Fruit fly (Drosophila melanogaster) whole organism, embryonic: Measurements from ENCODE around the gene IRSp53.
A peak's percentile ranks its signal among the peaks of the same experiment; 100 is the strongest.

Source experiments
- ATbp ChIP-seq: fragments of 200-800 bp; sonication (Bioruptor generic); optimal IDR thresholded peaks from 2 replicates; lab custom pipeline; 2017; ENCODE audit warnings: missing biosample characterization, mild to moderate bottlenecking, missing genetic modification characterization, missing genetic modification reagents
- Atf3 ChIP-seq: fragments of 200-800 bp; sonication (Bioruptor generic); optimal IDR thresholded peaks from 3 replicates; lab custom pipeline; 2016; ENCODE audit warnings: missing biosample characterization, missing genetic modification characterization
- CG10431 ChIP-seq: fragments of 200-800 bp; sonication (Bioruptor generic); optimal IDR thresholded peaks from 3 replicates; lab custom pipeline; 2018; ENCODE audit warnings: missing biosample characterization, mild to moderate bottlenecking, missing genetic modification characterization
- CG10462 ChIP-seq: fragments of 200-800 bp; sonication (Bioruptor generic); optimal IDR thresholded peaks from 2 replicates; lab custom pipeline; 2016; ENCODE audit warnings: missing biosample characterization, missing genetic modification characterization
- CG11085 ChIP-seq: fragments of 200-800 bp; sonication (Bioruptor generic); IDR thresholded peaks from 2 replicates; pipeline ENCODE4 v1.3.6; 2022; ENCODE audit warnings: missing biosample characterization, missing genetic modification characterization
- CG14965 ChIP-seq: fragments of 200-800 bp; sonication (Bioruptor generic); optimal IDR thresholded peaks from 2 replicates; lab custom pipeline; 2016; ENCODE audit warnings: missing biosample characterization, missing genetic modification characterization, borderline replicate concordance
- CG15073 ChIP-seq: fragments of 200-800 bp; sonication (Bioruptor generic); optimal IDR thresholded peaks from 2 replicates; lab custom pipeline; 2016; ENCODE audit warnings: missing biosample characterization, missing genetic modification characterization
- CG15514 ChIP-seq: fragments of 200-800 bp; sonication (Bioruptor generic); optimal IDR thresholded peaks from 3 replicates; lab custom pipeline; 2017; ENCODE audit warnings: missing biosample characterization, missing genetic modification characterization, mild to moderate bottlenecking, moderate library complexity, missing genetic modification reagents
- CG17802 ChIP-seq: fragments of 200-800 bp; sonication (Bioruptor generic); optimal IDR thresholded peaks from 2 replicates; lab custom pipeline; 2018; ENCODE audit warnings: missing biosample characterization, mild to moderate bottlenecking, missing genetic modification characterization, moderate library complexity
- CG18619 ChIP-seq: fragments of 200-800 bp; sonication (Bioruptor generic); optimal IDR thresholded peaks from 3 replicates; lab custom pipeline; 2017; ENCODE audit warnings: missing biosample characterization, mild to moderate bottlenecking, missing genetic modification characterization
- CG2712 ChIP-seq: fragments of 200-800 bp; optimal IDR thresholded peaks from 3 replicates; lab custom pipeline; 2019; ENCODE audit warnings: missing biosample characterization, mild to moderate bottlenecking, missing genetic modification characterization, moderate library complexity
- CG33557 ChIP-seq: fragments of 200-800 bp; sonication (Bioruptor generic); optimal IDR thresholded peaks from 2 replicates; lab custom pipeline; 2019; ENCODE audit warnings: missing biosample characterization, mild to moderate bottlenecking, missing genetic modification characterization, moderate library complexity
- CG43689 ChIP-seq: fragments of 200-800 bp; sonication (Bioruptor generic); IDR thresholded peaks from 2 replicates; pipeline ENCODE4 v1.3.6; 2022; ENCODE audit warnings: missing biosample characterization, missing genetic modification characterization
- CG4820 ChIP-seq: fragments of 200-800 bp; sonication (Bioruptor generic); optimal IDR thresholded peaks from 3 replicates; lab custom pipeline; 2016; ENCODE audit warnings: missing biosample characterization, missing genetic modification characterization
- CG5245 ChIP-seq: fragments of 200-800 bp; sonication (Bioruptor generic); optimal IDR thresholded peaks from 3 replicates; lab custom pipeline; 2016; ENCODE audit warnings: missing biosample characterization, missing genetic modification characterization
- CG6689 ChIP-seq: fragments of 200-800 bp; sonication (Bioruptor generic); IDR thresholded peaks from 2 replicates; pipeline ENCODE4 v1.3.6; 2022; ENCODE audit warnings: missing biosample characterization, missing genetic modification characterization
- CG6813 ChIP-seq: fragments of 200-800 bp; sonication (Bioruptor generic); optimal IDR thresholded peaks from 2 replicates; lab custom pipeline; 2017; ENCODE audit warnings: missing biosample characterization, missing genetic modification characterization, mild to moderate bottlenecking, moderate library complexity, missing genetic modification reagents
- CG7745 ChIP-seq: fragments of 200-800 bp; sonication (Bioruptor generic); optimal IDR thresholded peaks from 2 replicates; lab custom pipeline; 2018; ENCODE audit warnings: missing biosample characterization, mild to moderate bottlenecking, missing genetic modification characterization, moderate library complexity
- CG8281 ChIP-seq: fragments of 200-800 bp; sonication (Bioruptor generic); optimal IDR thresholded peaks from 2 replicates; lab custom pipeline; 2018; ENCODE audit warnings: missing biosample characterization, mild to moderate bottlenecking, missing genetic modification characterization, moderate library complexity
- CG8765 ChIP-seq: fragments of 200-800 bp; sonication (Bioruptor generic); IDR thresholded peaks from 2 replicates; pipeline ENCODE4 v1.3.6; 2022; ENCODE audit warnings: missing biosample characterization, missing genetic modification characterization
- CG9727 ChIP-seq: fragments of 200-800 bp; sonication (Bioruptor generic); optimal IDR thresholded peaks from 3 replicates; lab custom pipeline; 2017; ENCODE audit warnings: missing biosample characterization, mild to moderate bottlenecking, missing genetic modification characterization
- CkIIα-i1 ChIP-seq: fragments of 200-800 bp; sonication (Bioruptor generic); IDR thresholded peaks from 2 replicates; pipeline ENCODE4 v1.3.6; 2022; ENCODE audit warnings: missing biosample characterization, missing genetic modification characterization
- CrebB ChIP-seq: fragments of 200-800 bp; sonication (Bioruptor generic); optimal IDR thresholded peaks from 3 replicates; lab custom pipeline; 2018; ENCODE audit warnings: missing biosample characterization, mild to moderate bottlenecking, missing genetic modification characterization
- Dek ChIP-seq: fragments of 200-800 bp; sonication (Bioruptor generic); optimal IDR thresholded peaks from 3 replicates; lab custom pipeline; 2019; ENCODE audit warnings: missing biosample characterization, mild to moderate bottlenecking, missing genetic modification characterization, moderate library complexity
- Gsc ChIP-seq: fragments of 200-800 bp; sonication (Bioruptor generic); IDR thresholded peaks from 2 replicates; pipeline ENCODE4 v1.3.6; 2022; ENCODE audit warnings: missing biosample characterization, missing genetic modification characterization
- HHEX ChIP-seq: fragments of 200-800 bp; sonication (Bioruptor generic); optimal IDR thresholded peaks from 3 replicates; lab custom pipeline; 2017; ENCODE audit warnings: missing biosample characterization, mild to moderate bottlenecking, missing genetic modification characterization, missing genetic modification reagents
- Med ChIP-seq: fragments of 200-800 bp; sonication (Bioruptor generic); peaks from one replicate; lab custom pipeline; 2016; ENCODE audit warnings: missing biosample characterization, missing genetic modification characterization, mild to moderate bottlenecking, inconsistent platforms, moderate library complexity
- Mes4 ChIP-seq: fragments of 200-800 bp; sonication (Bioruptor generic); optimal IDR thresholded peaks from 2 replicates; lab custom pipeline; 2016; ENCODE audit warnings: missing biosample characterization, missing genetic modification characterization
- Pdp1 ChIP-seq, 2 experiments: fragments of 200-800 bp; sonication (Bioruptor generic); optimal IDR thresholded peaks; 3 replicates each; lab custom pipeline; 2016; ENCODE audit warnings: missing biosample characterization in 2 of 2, missing genetic modification characterization in 2 of 2, mild to moderate bottlenecking in 1 of 2, moderate library complexity in 1 of 2
- Rfx ChIP-seq: fragments of 200-800 bp; sonication (Bioruptor generic); IDR thresholded peaks from 2 replicates; pipeline ENCODE4 v1.3.6; 2022; ENCODE audit warnings: missing biosample characterization, missing genetic modification characterization
- Taf1 ChIP-seq: fragments of 200-800 bp; sonication (Bioruptor generic); IDR thresholded peaks from 2 replicates; pipeline ENCODE4 v1.3.6; 2022; ENCODE audit warnings: missing biosample characterization, missing genetic modification characterization
- ara ChIP-seq: fragments of 200-800 bp; sonication (Bioruptor generic); IDR thresholded peaks from 2 replicates; pipeline ENCODE4 v1.3.6; 2022; ENCODE audit warnings: missing biosample characterization, missing genetic modification characterization
- br ChIP-seq: fragments of >200 bp; optimal IDR thresholded peaks from 2 replicates; lab custom pipeline; 2017
- cas ChIP-seq: fragments of 200-800 bp; sonication (Bioruptor generic); IDR thresholded peaks from 2 replicates; pipeline ENCODE4 v1.3.6; 2022; ENCODE audit warnings: missing biosample characterization, missing genetic modification characterization
- dati ChIP-seq: fragments of 200-800 bp; sonication (Bioruptor generic); IDR thresholded peaks from 2 replicates; pipeline ENCODE4 v1.3.6; 2022; ENCODE audit warnings: missing biosample characterization, missing genetic modification characterization
- ewg ChIP-seq: fragments of 200-800 bp; sonication (Bioruptor generic); optimal IDR thresholded peaks from 3 replicates; lab custom pipeline; 2017; ENCODE audit warnings: mild to moderate bottlenecking, missing biosample characterization, missing genetic modification reagents, missing genetic modification characterization
- exex ChIP-seq: fragments of 200-800 bp; sonication (Bioruptor generic); optimal IDR thresholded peaks from 4 replicates; lab custom pipeline; 2018; ENCODE audit warnings: missing biosample characterization, mild to moderate bottlenecking, missing genetic modification characterization, moderate library complexity
- fu2 ChIP-seq: fragments of 200-800 bp; sonication (Bioruptor generic); optimal IDR thresholded peaks from 2 replicates; lab custom pipeline; 2016; ENCODE audit warnings: missing biosample characterization, missing genetic modification characterization
- hb ChIP-seq: fragments of 200-800 bp; sonication (Bioruptor generic); IDR thresholded peaks from 3 replicates; pipeline ENCODE4 v1.3.6; 2022; ENCODE audit warnings: missing biosample characterization, missing genetic modification characterization; ENCODE audit not compliant: partially characterized antibody
- kah ChIP-seq: fragments of 200-800 bp; sonication (Bioruptor generic); optimal IDR thresholded peaks from 2 replicates; lab custom pipeline; 2018; ENCODE audit warnings: missing biosample characterization, mild to moderate bottlenecking, missing genetic modification characterization
- ken ChIP-seq: fragments of 200-800 bp; sonication (Bioruptor generic); IDR thresholded peaks from 3 replicates; pipeline ENCODE4 v1.3.6; 2022; ENCODE audit warnings: missing biosample characterization, missing genetic modification characterization
- nom ChIP-seq: fragments of 200-800 bp; sonication (Bioruptor generic); optimal IDR thresholded peaks from 2 replicates; lab custom pipeline; 2017; ENCODE audit warnings: missing biosample characterization, missing genetic modification characterization, mild to moderate bottlenecking, moderate library complexity, missing genetic modification reagents
- onecut ChIP-seq: fragments of 200-800 bp; sonication (Bioruptor generic); IDR thresholded peaks from 2 replicates; pipeline ENCODE4 v1.3.6; 2022; ENCODE audit warnings: missing biosample characterization, missing genetic modification characterization
- pzg ChIP-seq: fragments of 200-800 bp; sonication (Bioruptor generic); optimal IDR thresholded peaks from 3 replicates; lab custom pipeline; 2018; ENCODE audit warnings: missing biosample characterization, mild to moderate bottlenecking, missing genetic modification characterization, moderate library complexity
- ro ChIP-seq: fragments of 200-800 bp; sonication (Bioruptor generic); IDR thresholded peaks from 2 replicates; pipeline ENCODE4 v1.3.6; 2022; ENCODE audit warnings: missing biosample characterization, missing genetic modification characterization
- sisA ChIP-seq: fragments of 200-800 bp; sonication (Bioruptor generic); IDR thresholded peaks from 2 replicates; pipeline ENCODE4 v1.3.6; 2022; ENCODE audit warnings: missing biosample characterization, missing genetic modification characterization
- sna ChIP-seq: fragments of 200-800 bp; sonication (Bioruptor generic); IDR thresholded peaks from 2 replicates; pipeline ENCODE4 v1.3.6; 2022; ENCODE audit warnings: missing biosample characterization, missing genetic modification characterization; ENCODE audit not compliant: partially characterized antibody
- ttk ChIP-seq: fragments of 200-800 bp; sonication (Bioruptor generic); IDR thresholded peaks from 2 replicates; pipeline ENCODE4 v2.1.2; 2022; ENCODE audit warnings: missing biosample characterization, missing genetic modification characterization
- vvl ChIP-seq: fragments of 200-800 bp; sonication (Bioruptor generic); IDR thresholded peaks from 2 replicates; pipeline ENCODE4 v1.3.6; 2022; ENCODE audit warnings: missing biosample characterization, missing genetic modification characterization
- yki ChIP-seq: fragments of >200 bp; optimal IDR thresholded peaks from 3 replicates; lab custom pipeline; 2018

The IRSp53 gene

dm6 chr3L:11089805-11090440, 45.9 kb upstream of the IRSp53 start (continued):
- TF ChIP-seq onecut (peak; percentile 79), ro (peak; percentile 71; the same call in 1 of the 2 replicates), CG10431 (peak; percentile 68), Taf1 (GFP tag; lab: Robert Waterston, UW) (0 out of 2 replicates have a peak, but pooled peaks have one; percentile 15), vvl (GFP tag; lab: Robert Waterston, UW) (peak; percentile 79), pzg (GFP tag; lab: Kevin White, UChicago) (no peak), sisA (peak; percentile 74), CG6813 (GFP tag; lab: Kevin White, UChicago) (peak; percentile 85), CG43689 (GFP tag; lab: Robert Waterston, UW) (peak; percentile 25; the same call in 1 of the 2 replicates), CG15073 (GFP tag; lab: Kevin White, UChicago) (peak; percentile 61), nom (GFP tag; lab: Kevin White, UChicago) (no peak), ara (GFP tag; lab: Robert Waterston, UW) (peak; percentile 87), CG4820 (GFP tag; lab: Kevin White, UChicago) (peak; percentile 87), yki (lab: Kevin White, UChicago) (no peak), exex (tag; lab: Kevin White, UChicago) (no peak), CG8281 (tag; lab: Kevin White, UChicago) (peak; percentile 66), CkIIα-i1 (GFP tag; lab: Robert Waterston, UW) (no peak), CG8765 (GFP tag; lab: Robert Waterston, UW) (peak; percentile 50), Med (GFP tag; lab: Kevin White, UChicago) (peak; percentile 86), CG6689 (GFP tag; lab: Robert Waterston, UW) (peak; percentile 90), CG33557 (GFP tag; lab: Kevin White, UChicago) (peak; percentile 85), hb (GFP tag; lab: Robert Waterston, UW) (no peak), Dek (tag; lab: Kevin White, UChicago) (peak; percentile 76), CG7745 (peak; percentile 69), ATbp (GFP tag; lab: Kevin White, UChicago) (peak; percentile 86), Rfx (GFP tag; lab: Robert Waterston, UW) (peak; percentile 58), fu2 (peak; percentile 51), Atf3 (GFP tag; lab: Kevin White, UChicago) (peak; percentile 73), Gsc (peak; percentile 44; the same call in 1 of the 2 replicates), Mes4 (GFP tag; lab: Kevin White, UChicago) (peak; percentile 85), ttk (GFP tag; lab: Robert Waterston, UW) (peak; percentile 57), CG15514 (GFP tag; lab: Kevin White, UChicago) (peak; percentile 68), kah (peak; percentile 82), CG11085 (no peak), ken (GFP tag; lab: Robert Waterston, UW) (no peak), CG17802 (tag; lab: Kevin White, UChicago) (peak; percentile 3), br (lab: Kevin White, UChicago) (no peak), CG14965 (GFP tag; lab: Kevin White, UChicago) (peak; percentile 65), Pdp1 (GFP tag; optimal IDR thresholded peaks at IDR 0.05; lab: Kevin White, UChicago) (peak; percentile 73 to 84), HHEX (GFP tag; lab: Kevin White, UChicago) (peak; percentile 87), CG18619 (GFP tag; lab: Kevin White, UChicago) (peak; percentile 93), CG2712 (tag; lab: Kevin White, UChicago) (peak; percentile 96), ewg (GFP tag; lab: Kevin White, UChicago) (peak; percentile 86), cas (GFP tag; lab: Robert Waterston, UW) (no peak), dati (peak; percentile 51; the same call in 1 of the 2 replicates), CG9727 (GFP tag; lab: Kevin White, UChicago) (peak; percentile 97), CG10462 (GFP tag; lab: Kevin White, UChicago) (peak; percentile 92), CG5245 (GFP tag; lab: Kevin White, UChicago) (peak; percentile 68), CrebB (tag; lab: Kevin White, UChicago) (peak; percentile 26), sna (GFP tag; lab: Robert Waterston, UW) (no peak)
